Fruit fly (Drosophila melanogaster) whole organism, adult: Measurements from ENCODE around the gene spri.

Experiments used
- CG11617 ChIP-seq: fragments of 200-800 bp; sonication (Bioruptor generic); optimal IDR thresholded peaks from 2 replicates; lab custom pipeline; 2017; ENCODE audit warnings: mild to moderate bottlenecking, missing biosample characterization, missing genetic modification reagents, missing genetic modification characterization
- CG14711 ChIP-seq: fragments of 200-800 bp; sonication (Bioruptor generic); optimal IDR thresholded peaks from 2 replicates; lab custom pipeline; 2018; ENCODE audit warnings: missing biosample characterization, mild to moderate bottlenecking, missing genetic modification characterization, moderate library complexity
- CG1620 ChIP-seq: fragments of 200-800 bp; sonication (Bioruptor generic); optimal IDR thresholded peaks from 2 replicates; lab custom pipeline; 2016; ENCODE audit warnings: missing biosample characterization, missing genetic modification characterization
- CG33017 ChIP-seq: fragments of 200-800 bp; sonication (Bioruptor generic); optimal IDR thresholded peaks from 2 replicates; lab custom pipeline; 2018; ENCODE audit warnings: missing biosample characterization, mild to moderate bottlenecking, missing genetic modification characterization, moderate library complexity
- CG5204 ChIP-seq: fragments of 200-800 bp; sonication (Bioruptor generic); optimal IDR thresholded peaks from 2 replicates; lab custom pipeline; 2016; ENCODE audit warnings: missing biosample characterization, missing genetic modification characterization
- CG7045 ChIP-seq: fragments of 200-800 bp; sonication (Bioruptor generic); optimal IDR thresholded peaks from 2 replicates; lab custom pipeline; 2017; ENCODE audit warnings: missing biosample characterization, mild to moderate bottlenecking, missing genetic modification characterization
- CG7101 ChIP-seq: fragments of 200-800 bp; sonication (Bioruptor generic); optimal IDR thresholded peaks from 2 replicates; lab custom pipeline; 2018; ENCODE audit warnings: missing biosample characterization, mild to moderate bottlenecking, missing genetic modification characterization, moderate library complexity
- Crg-1 ChIP-seq: fragments of 200-800 bp; sonication (Bioruptor generic); optimal IDR thresholded peaks from 2 replicates; lab custom pipeline; 2016; ENCODE audit warnings: missing biosample characterization, missing genetic modification characterization
- Hr96 ChIP-seq: fragments of 200-800 bp; sonication (Bioruptor generic); optimal IDR thresholded peaks from 2 replicates; lab custom pipeline; 2016; ENCODE audit warnings: missing biosample characterization, missing genetic modification characterization
- Mnt ChIP-seq: fragments of 200-800 bp; sonication (Bioruptor generic); optimal IDR thresholded peaks from 2 replicates; lab custom pipeline; 2016; ENCODE audit warnings: missing biosample characterization, mild to moderate bottlenecking, missing genetic modification characterization
- bab1 ChIP-seq: fragments of 200-800 bp; sonication (Bioruptor generic); optimal IDR thresholded peaks from 3 replicates; lab custom pipeline; 2019; ENCODE audit warnings: missing biosample characterization, mild to moderate bottlenecking, missing genetic modification characterization, moderate library complexity
- cic ChIP-seq: fragments of 200-800 bp; sonication (Bioruptor generic); optimal IDR thresholded peaks from 2 replicates; lab custom pipeline; 2017; ENCODE audit warnings: missing biosample characterization, mild to moderate bottlenecking, missing genetic modification characterization, moderate library complexity
- cnc ChIP-seq, 2 experiments: fragments of >200 bp; optimal IDR thresholded peaks; 2 replicates each; lab custom pipeline; 2017
- kay ChIP-seq: fragments of 200-800 bp; sonication (Bioruptor generic); peaks from one replicate; lab custom pipeline; 2016; ENCODE audit warnings: missing biosample characterization, missing genetic modification characterization, borderline replicate concordance

dm6 chrX:10564145-10564544 lies 21.1 kb downstream of the spri start:
- TF ChIP-seq Crg-1 (GFP tag; lab: Kevin White, UChicago) (no peak), cic (GFP tag; lab: Kevin White, UChicago) (no peak), CG14711 (tag; lab: Kevin White, UChicago) (no peak), kay (GFP tag; lab: Kevin White, UChicago) (no peak), CG33017 (tag; lab: Kevin White, UChicago) (no peak), bab1 (no peak), CG7101 (tag; lab: Kevin White, UChicago) (no peak), Mnt (no peak), CG1620 (no peak), CG7045 (GFP tag; lab: Kevin White, UChicago) (no peak), Hr96 (no peak), CG11617 (no peak), cnc (optimal IDR thresholded peaks at IDR 0.05; lab: Kevin White, UChicago) (no peak), CG5204 (GFP tag; lab: Kevin White, UChicago) (no peak)
